Fruit fly (Drosophila melanogaster) Kc167 (cell line): ENCODE measurements around the gene CG42780.

Source experiments
- h ChIP-seq: fragments of >200 bp; optimal IDR thresholded peaks from 3 replicates; lab custom pipeline; 2018; ENCODE audit warnings: missing external identifiers
- insv ChIP-seq: fragments of >200 bp; optimal IDR thresholded peaks from 3 replicates; lab custom pipeline; 2018; ENCODE audit warnings: missing external identifiers
- psq ChIP-seq: fragments of >200 bp; optimal IDR thresholded peaks from 2 replicates; lab custom pipeline; 2017; ENCODE audit warnings: missing external identifiers

DNA sequence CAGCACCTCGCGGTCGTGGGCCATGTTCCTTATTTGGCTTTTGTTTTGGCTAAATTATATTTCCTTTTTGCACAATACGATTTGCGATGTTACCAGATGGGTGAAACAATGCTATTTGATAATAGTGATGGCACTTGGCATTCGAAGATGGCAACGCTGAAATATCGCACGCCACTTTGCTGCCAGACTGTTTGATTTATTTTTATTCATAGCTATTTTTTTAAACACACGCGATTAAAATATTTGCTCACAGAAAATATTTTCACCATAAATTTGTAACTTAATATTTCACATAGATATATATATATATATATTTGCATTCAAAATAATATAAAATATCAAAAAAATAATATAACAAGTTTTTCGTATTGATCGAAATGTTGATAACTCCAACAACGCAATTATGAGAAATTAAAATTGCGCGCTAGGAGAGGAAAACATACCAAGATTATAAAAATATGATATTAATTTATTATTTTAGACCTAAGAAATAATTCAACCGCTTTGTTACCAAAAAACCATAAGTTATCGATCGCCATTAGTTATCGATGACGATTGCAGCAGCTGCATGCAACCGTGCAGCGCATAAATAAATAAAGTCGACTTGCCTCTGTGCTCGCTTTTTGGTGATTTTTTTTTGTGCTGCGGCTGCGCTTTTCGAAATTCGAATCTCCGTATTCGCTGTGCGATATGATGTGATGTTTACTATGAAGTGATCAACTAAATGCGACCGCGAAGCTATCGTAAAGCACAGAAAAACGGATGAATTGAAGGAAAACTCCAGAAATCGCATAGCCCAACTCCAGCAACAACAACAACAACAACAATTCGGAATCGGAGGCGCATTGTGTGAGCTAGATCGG is 8.1 kb downstream of the CG42780 start, which contains the start of the genes Atg5 and Dok:
- no peak for TF ChIP-seq insv (lab: Kevin White, UChicago)
- no peak for TF ChIP-seq psq
- TF ChIP-seq h: no peak
